Worm (Caenorhabditis elegans) whole organism, early embryonic: Measurements from ENCODE around the gene tlp-1.

Experiments
- B0310.2 ChIP-seq: sonication (generic microtip); optimal IDR thresholded peaks from 2 replicates; lab custom pipeline; 2016; ENCODE audit warnings: mild to moderate bottlenecking, missing genetic modification characterization, missing compliant biosample characterization
- F13C5.2 ChIP-seq: sonication (generic microtip); optimal IDR thresholded peaks from 2 replicates; lab custom pipeline; 2017; ENCODE audit warnings: mild to moderate bottlenecking, missing genetic modification characterization, inconsistent platforms, missing compliant biosample characterization
- aly-1 ChIP-seq: sonication (generic microtip); optimal IDR thresholded peaks from 2 replicates; lab custom pipeline; 2016; ENCODE audit warnings: missing genetic modification characterization, missing compliant biosample characterization
- ama-1 ChIP-seq: fragments of 150-350 bp; optimal IDR thresholded peaks from 2 replicates; lab custom pipeline; 2014
- ets-7 ChIP-seq: sonication (generic microtip); optimal IDR thresholded peaks from 2 replicates; lab custom pipeline; 2016; ENCODE audit warnings: missing genotype, missing genetic modification characterization, missing compliant biosample characterization
- flt-1 ChIP-seq: fragments of 200-800 bp; sonication (Bioruptor generic); IDR thresholded peaks from 2 replicates; pipeline ENCODE4 v1.3.6; 2022; ENCODE audit warnings: missing genetic modification characterization, missing compliant biosample characterization
- hmbx-1 ChIP-seq: sonication (generic microtip); optimal IDR thresholded peaks from 2 replicates; lab custom pipeline; 2016; ENCODE audit warnings: mild to moderate bottlenecking, missing genetic modification characterization, missing compliant biosample characterization
- hnd-1 ChIP-seq: sonication (generic microtip); optimal IDR thresholded peaks from 2 replicates; lab custom pipeline; 2016; ENCODE audit warnings: missing genetic modification characterization, missing compliant biosample characterization
- scrt-1 ChIP-seq: fragments of 200-800 bp; sonication (Bioruptor generic); IDR thresholded peaks from 2 replicates; pipeline ENCODE4 v1.3.6; 2022; ENCODE audit warnings: missing genetic modification characterization, missing compliant biosample characterization
- tbx-11 ChIP-seq: fragments of 200-800 bp; sonication (Bioruptor generic); IDR thresholded peaks from 2 replicates; pipeline ENCODE4 v1.3.6; 2022; ENCODE audit warnings: missing genetic modification characterization, missing compliant biosample characterization
- tra-4 ChIP-seq: sonication (generic microtip); optimal IDR thresholded peaks from 2 replicates; lab custom pipeline; 2017; ENCODE audit warnings: missing genetic modification characterization, missing compliant biosample characterization

- TF ChIP-seq ets-7 (tag; lab: Kevin White, UChicago) (no peak), scrt-1 (no peak), hnd-1 (tag; lab: Kevin White, UChicago) (no peak), flt-1 (GFP tag; lab: Robert Waterston, UW) (no peak), ama-1 (lab: Kevin White, UChicago) (no peak), B0310.2 (tag; lab: Kevin White, UChicago) (no peak), hmbx-1 (tag; lab: Kevin White, UChicago) (no peak), F13C5.2 (tag; lab: Kevin White, UChicago) (no peak), tra-4 (tag; lab: Kevin White, UChicago) (no peak), tbx-11 (GFP tag; lab: Robert Waterston, UW) (no peak), aly-1 (tag; lab: Kevin White, UChicago) (no peak)
Measured at ce11 chrIV:13710367-13710766, 6.5 kb upstream of the tlp-1 start.
